Fruit fly (Drosophila melanogaster) whole organism, prepupa: ENCODE results near the gene Atg1.

Experiments
- CG16779 ChIP-seq: fragments of 200-800 bp; sonication (Bioruptor generic); optimal IDR thresholded peaks from 3 replicates; lab custom pipeline; 2017; ENCODE audit warnings: missing biosample characterization, mild to moderate bottlenecking, missing genetic modification characterization
- CG4318 ChIP-seq: fragments of 200-800 bp; sonication (Bioruptor generic); optimal IDR thresholded peaks from 3 replicates; lab custom pipeline; 2017; ENCODE audit warnings: missing biosample characterization, mild to moderate bottlenecking, missing genetic modification characterization
- CG8319 ChIP-seq: fragments of 200-800 bp; sonication (Bioruptor generic); optimal IDR thresholded peaks from 3 replicates; lab custom pipeline; 2016; ENCODE audit warnings: missing biosample characterization, missing genetic modification characterization
- Eip93F ChIP-seq: fragments of 200-800 bp; sonication (Bioruptor generic); optimal IDR thresholded peaks from 2 replicates; lab custom pipeline; 2016; ENCODE audit warnings: missing biosample characterization, mild to moderate bottlenecking, missing genetic modification characterization
- Gug ChIP-seq: fragments of 200-800 bp; sonication (Bioruptor generic); IDR thresholded peaks from 2 replicates; pipeline ENCODE4 v1.3.6; 2022; ENCODE audit warnings: missing biosample characterization, missing genetic modification characterization

DNA sequence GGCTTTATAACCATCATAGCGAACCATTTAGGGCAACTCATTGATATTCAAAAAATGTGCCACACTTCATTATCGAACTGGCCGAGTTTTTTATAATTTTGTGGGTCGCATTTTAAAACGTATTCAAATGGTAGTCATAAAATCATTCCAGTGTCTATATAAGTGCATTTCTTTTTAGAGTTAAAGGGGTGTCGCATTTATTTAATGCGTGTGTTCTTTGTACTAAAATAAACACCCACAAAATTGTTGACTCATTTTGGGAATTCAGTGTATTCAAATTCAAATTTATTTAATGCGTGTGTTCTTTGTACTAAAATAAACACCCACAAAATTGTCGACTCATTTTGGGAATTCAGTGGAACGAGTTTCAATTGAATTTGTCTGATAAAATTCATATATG lies 25.5 kb upstream of the Atg1 start:
- TF ChIP-seq Gug (GFP tag; lab: Robert Waterston, UW) (no peak), CG8319 (no peak), CG4318 (no peak), Eip93F (GFP tag; lab: Kevin White, UChicago) (no peak), CG16779 (tag; lab: Kevin White, UChicago) (no peak)
